Worm (Caenorhabditis elegans): ENCODE results near the gene T04A6.1.
A peak's percentile ranks its signal among the peaks of the same experiment; 100 is the strongest.

T04A6.1 gene

DNA sequence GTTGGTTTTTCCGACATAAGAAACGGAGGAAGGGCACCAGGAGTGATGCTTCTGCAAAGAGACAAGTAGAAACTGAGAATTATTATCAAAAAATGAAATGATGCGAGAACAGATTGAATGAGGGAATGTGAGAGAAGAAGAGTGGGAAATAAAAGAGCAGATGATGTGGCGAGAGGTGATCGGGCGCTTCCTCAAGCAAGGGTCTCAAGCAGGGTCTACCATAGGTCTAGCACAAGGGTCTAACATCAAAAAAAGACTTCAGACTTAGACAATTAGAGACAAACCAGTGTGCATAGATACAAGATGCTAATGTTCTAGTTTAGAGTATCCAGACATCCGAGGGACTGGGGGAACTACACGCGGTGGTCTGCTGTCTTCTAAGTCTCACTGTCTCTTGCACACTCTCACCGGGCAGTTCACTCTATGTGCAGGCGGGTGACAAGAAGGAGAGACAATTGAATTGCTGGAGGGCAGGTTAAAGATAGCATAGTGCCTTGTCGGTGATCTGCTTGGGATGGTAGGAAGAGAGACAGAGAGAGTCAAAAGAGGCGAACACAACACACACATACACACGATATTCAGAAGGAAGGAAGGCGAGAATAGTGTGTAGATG lies 46.1 kb upstream of the T04A6.1 start, which contains the start of gene R13A5.7 (continued):
- TF ChIP-seq lin-29 (GFP tag; IDR thresholded peaks at IDR 0.05): no peak
- peak; percentile 85 to 86 for TF ChIP-seq lsy-2 (tag; optimal IDR thresholded peaks at IDR 0.05)
- no peak for TF ChIP-seq dmd-9 (GFP tag; IDR thresholded peaks at IDR 0.05)
- TF ChIP-seq snpc-1.2 (GFP tag; IDR thresholded peaks at IDR 0.05): no peak
- TF ChIP-seq ztf-7 (tag; optimal IDR thresholded peaks at IDR 0.05): no peak
- TF ChIP-seq mes-2 (tag; optimal IDR thresholded peaks at IDR 0.05; ENCODE audit: poor library complexity, severe bottlenecking): peak; percentile 69
- TF ChIP-seq hmg-1.1 (GFP tag; IDR thresholded peaks at IDR 0.05): peak; percentile 89
- peak; percentile 66 for TF ChIP-seq fkh-10 (GFP tag; optimal IDR thresholded peaks at IDR 0.05)
- 0 out of 2 replicates have a peak, but pooled peaks have one; percentile 35 for TF ChIP-seq mdt-29 (GFP tag; IDR thresholded peaks at IDR 0.05)
- 0 out of 2 replicates have a peak, but pooled peaks have one; percentile 38 for TF ChIP-seq ceh-44 (GFP tag; IDR thresholded peaks at IDR 0.05)
- TF ChIP-seq spr-1 (tag; optimal IDR thresholded peaks at IDR 0.05): peak; percentile 15
- no peak for TF ChIP-seq lim-7 (GFP tag; IDR thresholded peaks at IDR 0.05)
- TF ChIP-seq Y48G9A.11 (GFP tag; IDR thresholded peaks at IDR 0.05): no peak
- no peak for TF ChIP-seq ceh-82 (tag; optimal IDR thresholded peaks at IDR 0.05)
- no peak for TF ChIP-seq Y75B8A.6 (GFP tag; IDR thresholded peaks at IDR 0.05)
- no peak for TF ChIP-seq ama-1 (optimal IDR thresholded peaks at IDR 0.05)
- TF ChIP-seq duxl-1 (tag; optimal IDR thresholded peaks at IDR 0.05; ENCODE audit: poor library complexity): peak; percentile 22
- TF ChIP-seq mep-1 (tag; optimal IDR thresholded peaks at IDR 0.05): peak; percentile 83
- peak; percentile 93 for TF ChIP-seq hlh-11 (tag; optimal IDR thresholded peaks at IDR 0.05)
- TF ChIP-seq dpl-1 (GFP tag; optimal IDR thresholded peaks at IDR 0.05): peak; percentile 48
- TF ChIP-seq daf-12 (tag; optimal IDR thresholded peaks at IDR 0.05): no peak
- TF ChIP-seq Y5F2A.4 (GFP tag; optimal IDR thresholded peaks at IDR 0.05): no peak
- TF ChIP-seq F10B5.3 (tag; optimal IDR thresholded peaks at IDR 0.05): peak; percentile 35
- peak; percentile 31 for TF ChIP-seq F37D6.2 (tag; optimal IDR thresholded peaks at IDR 0.05)
- peak; percentile 63; the same call in 1 of the 2 replicates for TF ChIP-seq ctbp-1 (GFP tag; IDR thresholded peaks at IDR 0.05)
- no peak for TF ChIP-seq pha-4 (GFP tag; IDR thresholded peaks at IDR 0.05)
- TF ChIP-seq pha-4 (tag; optimal IDR thresholded peaks at IDR 0.05): peak; percentile 39
- no peak for TF ChIP-seq daf-8 (GFP tag; IDR thresholded peaks at IDR 0.05)
- peak; percentile 68 for TF ChIP-seq nhr-102 (tag; optimal IDR thresholded peaks at IDR 0.05)
- no peak for TF ChIP-seq set-16 (GFP tag; IDR thresholded peaks at IDR 0.05)
- 0 out of 2 replicates have a peak, but pooled peaks have one; percentile 20 for TF ChIP-seq saeg-2 (GFP tag; IDR thresholded peaks at IDR 0.05)
- no peak for TF ChIP-seq nhr-237 (tag; optimal IDR thresholded peaks at IDR 0.05)
- TF ChIP-seq cey-2 (tag; optimal IDR thresholded peaks at IDR 0.05; ENCODE audit: borderline replicate concordance, insufficient read depth): no peak
- peak; percentile 95 for TF ChIP-seq mxl-3 (GFP tag; optimal IDR thresholded peaks at IDR 0.05)
- no peak for TF ChIP-seq F26F4.8 (GFP tag; conservative IDR thresholded peaks at IDR 0.05)
- TF ChIP-seq madf-5 (GFP tag; IDR thresholded peaks at IDR 0.05): no peak
- TF ChIP-seq mxl-2 (GFP tag; conservative IDR thresholded peaks at IDR 0.05): no peak
- peak; percentile 95 to 96 for TF ChIP-seq mdl-1 (tag; optimal IDR thresholded peaks at IDR 0.05)
- no peak for TF ChIP-seq unc-130 (GFP tag; optimal IDR thresholded peaks at IDR 0.05)
- TF ChIP-seq nhr-76 (tag; optimal IDR thresholded peaks at IDR 0.05): no peak
- TF ChIP-seq nhr-28 (tag; optimal IDR thresholded peaks at IDR 0.05): peak; percentile 90
- TF ChIP-seq lin-1 (GFP tag; IDR thresholded peaks at IDR 0.05): 0 out of 2 replicates have a peak, but pooled peaks have one; percentile 35
- TF ChIP-seq arid-1 (GFP tag; conservative IDR thresholded peaks at IDR 0.05): peak; percentile 75; the same call in 1 of the 2 replicates
- no peak for TF ChIP-seq zip-11 (GFP tag; IDR thresholded peaks at IDR 0.05)
- TF ChIP-seq Y105C5A.15 (GFP tag; IDR thresholded peaks at IDR 0.05): no peak
- peak; percentile 27 for TF ChIP-seq pqm-1 (tag; optimal IDR thresholded peaks at IDR 0.05)
- no peak for TF ChIP-seq fos-1 (tag; optimal IDR thresholded peaks at IDR 0.05)
- TF ChIP-seq dmd-6 (GFP tag; IDR thresholded peaks at IDR 0.05): peak; percentile 77
- no peak for TF ChIP-seq jun-1 (tag; optimal IDR thresholded peaks at IDR 0.05)
- peak; percentile 70 for TF ChIP-seq nhr-25 (tag; optimal IDR thresholded peaks at IDR 0.05; ENCODE audit: borderline replicate concordance, insufficient read depth)

All from whole organism, L4 larva.